Worm (Caenorhabditis elegans) whole organism, L2 larva: ENCODE data around the gene sftb-6.

Experiments used
- C34F6.9 ChIP-seq: fragments of 150-350 bp; optimal IDR thresholded peaks from 2 replicates; lab custom pipeline; 2014; ENCODE audit warnings: missing biosample characterization, missing genetic modification characterization
- R02D3.7 ChIP-seq: fragments of 150-350 bp; optimal IDR thresholded peaks from 2 replicates; lab custom pipeline; 2014; ENCODE audit warnings: missing biosample characterization, missing genetic modification characterization
- Y55F3AM.14 ChIP-seq: fragments of 200-800 bp; sonication (Bioruptor generic); optimal IDR thresholded peaks from 2 replicates; lab custom pipeline; 2018; ENCODE audit warnings: mild to moderate bottlenecking, missing genetic modification characterization, missing compliant biosample characterization
- aly-2 ChIP-seq: fragments of 150-350 bp; optimal IDR thresholded peaks from 2 replicates; lab custom pipeline; 2014; ENCODE audit warnings: missing biosample characterization, missing genetic modification characterization
- ama-1 ChIP-seq: fragments of 150-350 bp; optimal IDR thresholded peaks from 2 replicates; lab custom pipeline; 2018; ENCODE audit warnings: inconsistent platforms
- blmp-1 ChIP-seq: sonication (generic microtip); optimal IDR thresholded peaks from 2 replicates; lab custom pipeline; 2017; ENCODE audit warnings: missing genetic modification characterization, mild to moderate bottlenecking, missing compliant biosample characterization, antibody characterized with exemption, moderate library complexity; ENCODE audit not compliant: insufficient read depth
- ceh-16 ChIP-seq: fragments of 150-350 bp; optimal IDR thresholded peaks from 2 replicates; lab custom pipeline; 2014; ENCODE audit warnings: missing biosample characterization, missing genetic modification characterization
- ceh-82 ChIP-seq: fragments of 150-350 bp; optimal IDR thresholded peaks from 2 replicates; lab custom pipeline; 2014; ENCODE audit warnings: missing biosample characterization, missing genetic modification characterization
- crh-2 ChIP-seq: sonication (generic microtip); optimal IDR thresholded peaks from 2 replicates; lab custom pipeline; 2017; ENCODE audit warnings: missing biosample characterization, missing genetic modification characterization
- dmd-4 ChIP-seq: sonication (generic microtip); optimal IDR thresholded peaks from 2 replicates; lab custom pipeline; 2017; ENCODE audit warnings: missing biosample characterization, missing genetic modification characterization
- egl-27 ChIP-seq: sonication (generic microtip); optimal IDR thresholded peaks from 3 replicates; lab custom pipeline; 2017; ENCODE audit warnings: missing biosample characterization, missing genetic modification reagents, missing genetic modification characterization
- elt-3 ChIP-seq: sonication (generic microtip); optimal IDR thresholded peaks from 2 replicates; lab custom pipeline; 2017; ENCODE audit warnings: missing biosample characterization, missing genetic modification characterization
- fos-1 ChIP-seq: fragments of 150-350 bp; optimal IDR thresholded peaks from 2 replicates; lab custom pipeline; 2014; ENCODE audit warnings: missing biosample characterization, missing genetic modification characterization
- lin-13 ChIP-seq: fragments of 150-350 bp; optimal IDR thresholded peaks from 2 replicates; lab custom pipeline; 2014; ENCODE audit warnings: missing biosample characterization, missing genetic modification reagents, missing genetic modification characterization
- lin-39 ChIP-seq: fragments of 150-350 bp; optimal IDR thresholded peaks from 2 replicates; lab custom pipeline; 2014; ENCODE audit warnings: missing biosample characterization, missing genetic modification reagents, missing genetic modification characterization
- lsy-2 ChIP-seq, 2 experiments: fragments of 150-350 bp in 1 of 2; sonication (generic microtip) in 1 of 2; optimal IDR thresholded peaks; 2 replicates each; lab custom pipeline; 2014 to 2017; ENCODE audit warnings: missing biosample characterization in 2 of 2, missing genetic modification characterization in 2 of 2
- mab-5 ChIP-seq: fragments of 150-350 bp; optimal IDR thresholded peaks from 2 replicates; lab custom pipeline; 2014; ENCODE audit warnings: missing biosample characterization, missing genetic modification characterization
- mdl-1 ChIP-seq, 2 experiments: fragments of 150-350 bp in 1 of 2; sonication (generic microtip) in 1 of 2; optimal IDR thresholded peaks; 2 replicates each; lab custom pipeline; 2017; ENCODE audit warnings: missing biosample characterization in 2 of 2, missing genetic modification characterization in 2 of 2
- nhr-10 ChIP-seq: sonication (generic microtip); optimal IDR thresholded peaks from 2 replicates; lab custom pipeline; 2017; ENCODE audit warnings: missing biosample characterization, missing genetic modification characterization
- nhr-11 ChIP-seq: fragments of 150-350 bp; optimal IDR thresholded peaks from 2 replicates; lab custom pipeline; 2014; ENCODE audit warnings: missing biosample characterization, missing genetic modification characterization
- nhr-12 ChIP-seq: fragments of 150-350 bp; optimal IDR thresholded peaks from 2 replicates; lab custom pipeline; 2014; ENCODE audit warnings: missing biosample characterization, missing genetic modification characterization
- nhr-129 ChIP-seq: fragments of 150-350 bp; optimal IDR thresholded peaks from 2 replicates; lab custom pipeline; 2014; ENCODE audit warnings: missing biosample characterization, missing genetic modification characterization
- nhr-23 ChIP-seq: fragments of 150-350 bp; optimal IDR thresholded peaks from 2 replicates; lab custom pipeline; 2014; ENCODE audit warnings: missing biosample characterization, missing genetic modification reagents, missing genetic modification characterization
- nhr-237 ChIP-seq: fragments of 150-350 bp; optimal IDR thresholded peaks from 2 replicates; lab custom pipeline; 2014; ENCODE audit warnings: missing biosample characterization, missing genetic modification characterization
- nhr-6 ChIP-seq: fragments of 150-350 bp; optimal IDR thresholded peaks from 2 replicates; lab custom pipeline; 2014; ENCODE audit warnings: missing biosample characterization, missing genetic modification characterization
- nhr-77 ChIP-seq: fragments of 150-350 bp; optimal IDR thresholded peaks from 2 replicates; lab custom pipeline; 2014; ENCODE audit warnings: missing biosample characterization, missing genetic modification characterization
- peb-1 ChIP-seq: fragments of 150-350 bp; optimal IDR thresholded peaks from 2 replicates; lab custom pipeline; 2014; ENCODE audit warnings: missing biosample characterization, missing genetic modification characterization
- sem-4 ChIP-seq: fragments of 150-350 bp; optimal IDR thresholded peaks from 2 replicates; lab custom pipeline; 2014; ENCODE audit warnings: missing biosample characterization, missing genetic modification reagents, missing genetic modification characterization
- sma-3 ChIP-seq: sonication (generic microtip); optimal IDR thresholded peaks from 2 replicates; lab custom pipeline; 2016; ENCODE audit warnings: missing genetic modification reagents, missing genetic modification characterization, missing compliant biosample characterization
- sma-9 ChIP-seq, 2 experiments: fragments of 150-350 bp in 1 of 2; sonication (generic microtip) in 1 of 2; optimal IDR thresholded peaks; 2 replicates each; lab custom pipeline; 2014 to 2016; ENCODE audit warnings: missing genetic modification characterization in 2 of 2, mild to moderate bottlenecking in 1 of 2, missing biosample characterization in 1 of 2, missing compliant biosample characterization in 1 of 2, missing genetic modification reagents in 1 of 2, moderate library complexity in 1 of 2
- snpc-4 ChIP-seq: fragments of 150-350 bp; optimal IDR thresholded peaks from 2 replicates; lab custom pipeline; 2014; ENCODE audit warnings: missing biosample characterization, missing genetic modification characterization
- unc-39 ChIP-seq: fragments of 150-350 bp; optimal IDR thresholded peaks from 2 replicates; lab custom pipeline; 2014; ENCODE audit warnings: missing biosample characterization, missing genetic modification characterization
- unc-55 ChIP-seq: fragments of 150-350 bp; sonication (generic microtip); optimal IDR thresholded peaks from 3 replicates; lab custom pipeline; 2014; ENCODE audit warnings: missing biosample characterization, missing genetic modification reagents, missing genetic modification characterization
- unc-62 ChIP-seq: fragments of 150-350 bp; optimal IDR thresholded peaks from 2 replicates; lab custom pipeline; 2014; ENCODE audit warnings: missing biosample characterization, missing genetic modification reagents, missing genetic modification characterization
- zag-1 ChIP-seq: fragments of 150-350 bp; optimal IDR thresholded peaks from 2 replicates; lab custom pipeline; 2014; ENCODE audit warnings: missing biosample characterization, missing genetic modification characterization
- ztf-1 ChIP-seq: fragments of 200-800 bp; sonication (Bioruptor generic); conservative IDR thresholded peaks from 2 replicates; pipeline ENCODE4 v1.3.6; 2022; ENCODE audit warnings: missing genetic modification characterization, missing compliant biosample characterization
- ztf-11 ChIP-seq: sonication (generic microtip); optimal IDR thresholded peaks from 2 replicates; lab custom pipeline; 2017; ENCODE audit warnings: missing biosample characterization, missing genetic modification characterization
- ztf-4 ChIP-seq: fragments of 150-350 bp; optimal IDR thresholded peaks from 2 replicates; lab custom pipeline; 2014; ENCODE audit warnings: missing biosample characterization, missing genetic modification characterization

The sftb-6 gene

ce11 chrII:107703-108102 is 9.5 kb downstream of the sftb-6 start:
- no peak for TF ChIP-seq blmp-1 (tag; lab: Kevin White, UChicago)
- no peak for TF ChIP-seq R02D3.7
- no peak for TF ChIP-seq lin-13 (GFP tag; lab: Kevin White, UChicago)
- TF ChIP-seq mab-5 (tag; lab: Kevin White, UChicago): no peak
- no peak for TF ChIP-seq snpc-4
- TF ChIP-seq nhr-237 (tag; lab: Kevin White, UChicago): no peak
- TF ChIP-seq ztf-11: no peak
- TF ChIP-seq crh-2 (tag; lab: Kevin White, UChicago): no peak
- TF ChIP-seq nhr-23 (tag; lab: Kevin White, UChicago): no peak
- TF ChIP-seq sma-9 (GFP tag; optimal IDR thresholded peaks at IDR 0.05; lab: Kevin White, UChicago): no peak
- TF ChIP-seq sma-9 (tag; optimal IDR thresholded peaks at IDR 0.05; lab: Kevin White, UChicago): no peak
- no peak for TF ChIP-seq ztf-4 (tag; lab: Kevin White, UChicago)
- TF ChIP-seq egl-27 (tag; lab: Kevin White, UChicago): no peak
- TF ChIP-seq sma-3: no peak
- TF ChIP-seq lin-39 (tag; lab: Kevin White, UChicago): no peak
- TF ChIP-seq unc-55 (GFP tag; lab: Kevin White, UChicago): no peak
- TF ChIP-seq C34F6.9 (tag; lab: Kevin White, UChicago): no peak
- TF ChIP-seq nhr-11 (tag; lab: Kevin White, UChicago): no peak
- TF ChIP-seq nhr-77 (tag; lab: Kevin White, UChicago): no peak

DNA sequence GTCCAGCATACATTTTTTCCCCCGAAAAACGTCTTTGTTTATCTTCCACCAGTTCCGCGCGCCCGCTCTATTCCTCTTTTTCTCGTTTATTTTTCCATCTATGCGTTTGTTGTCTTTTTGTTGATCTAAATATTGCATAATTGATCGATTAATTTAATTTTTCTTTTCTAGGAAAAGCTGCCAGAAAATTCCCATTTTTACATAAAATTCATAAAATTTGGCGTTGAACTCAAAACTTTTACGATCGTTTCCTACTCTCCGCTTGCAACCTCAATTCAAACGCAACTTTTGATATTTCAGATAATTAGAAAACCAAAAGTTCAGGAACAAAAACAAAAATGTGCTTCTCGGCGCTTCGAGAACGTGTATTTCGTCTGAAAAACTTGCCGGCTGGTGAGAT is 10.7 kb downstream of the sftb-6 start, which contains the start of gene C50D2.2:
Gene C50D2.2, plus strand, starts transcription at position 301 of the 400 bp plus-strand sequence.
- TF ChIP-seq sma-3 (no peak), egl-27 (tag; lab: Kevin White, UChicago) (no peak), nhr-12 (tag; lab: Kevin White, UChicago) (no peak), ztf-11 (no peak), unc-39 (tag; lab: Kevin White, UChicago) (no peak), zag-1 (tag; lab: Kevin White, UChicago) (no peak), nhr-11 (tag; lab: Kevin White, UChicago) (no peak), elt-3 (tag; lab: Kevin White, UChicago) (no peak)

DNA sequence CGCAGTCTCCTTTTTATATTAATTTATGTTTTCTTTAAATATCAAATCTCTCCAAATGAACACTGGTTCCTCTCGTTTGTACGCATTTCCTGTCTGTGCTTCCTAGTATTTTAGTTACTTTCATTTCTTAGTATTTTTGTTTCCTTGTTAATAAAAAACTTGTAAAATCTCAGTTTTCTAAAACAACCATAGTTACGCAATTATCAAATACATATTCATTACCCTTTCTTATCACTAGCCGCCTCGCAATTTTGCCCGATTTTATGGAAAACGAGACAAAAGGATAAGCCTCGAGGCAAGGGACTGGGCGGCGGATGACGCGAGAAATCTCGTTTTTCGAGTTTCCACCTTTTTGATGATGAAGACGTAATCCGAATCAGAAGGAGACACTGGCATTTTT is 13.1 kb downstream of the sftb-6 start, which contains the start of gene C50D2.1:
Gene C50D2.1, plus strand, starts transcription at position 301 of the 400 bp plus-strand sequence.
- TF ChIP-seq ceh-82 (tag; lab: Kevin White, UChicago) (no peak), C34F6.9 (tag; lab: Kevin White, UChicago) (no peak), ama-1 (lab: Kevin White, UChicago) (no peak), ztf-1 (no peak), fos-1 (tag; lab: Kevin White, UChicago) (no peak), unc-62 (GFP tag; lab: Kevin White, UChicago) (no peak), elt-3 (tag; lab: Kevin White, UChicago) (no peak), nhr-6 (tag; lab: Kevin White, UChicago) (no peak), mdl-1 (tag; optimal IDR thresholded peaks at IDR 0.05; lab: Kevin White, UChicago) (no peak), R02D3.7 (no peak), egl-27 (tag; lab: Kevin White, UChicago) (no peak), aly-2 (no peak), crh-2 (tag; lab: Kevin White, UChicago) (no peak), ceh-16 (tag; lab: Kevin White, UChicago) (no peak), nhr-77 (tag; lab: Kevin White, UChicago) (no peak)

ce11 chrII:112231-112630 is 14.0 kb downstream of the sftb-6 start:
- peak; percentile 28 for TF ChIP-seq sma-3
- peak; percentile 15 for TF ChIP-seq nhr-129 (tag; lab: Kevin White, UChicago)
- no peak for TF ChIP-seq ztf-1

DNA sequence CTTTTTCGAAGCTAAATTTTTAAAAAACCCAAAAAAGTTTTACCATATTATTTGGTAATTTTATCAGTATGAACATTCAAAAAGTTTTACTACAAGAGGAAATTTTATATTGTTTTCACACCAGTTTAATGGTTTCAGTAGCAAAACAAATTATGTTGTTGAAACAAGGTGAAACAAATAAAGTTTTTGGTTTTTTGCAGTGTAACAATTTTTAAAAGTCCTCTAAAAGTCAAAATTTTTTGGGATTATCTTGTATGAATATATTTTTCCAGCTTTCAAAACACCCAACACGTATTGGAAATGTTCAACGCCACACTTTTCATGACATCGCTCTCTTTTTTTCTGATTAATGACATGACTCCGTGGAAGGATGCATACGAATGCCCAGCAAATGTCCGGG is 18.7 kb downstream of the sftb-6 start, which contains the start of gene srt-54:
Gene srt-54, plus strand, starts transcription at position 301 of the 400 bp plus-strand sequence.
- TF ChIP-seq Y55F3AM.14 (GFP tag; lab: Kevin White, UChicago): no peak
- no peak for TF ChIP-seq peb-1
- TF ChIP-seq unc-55 (GFP tag; lab: Kevin White, UChicago): no peak
- TF ChIP-seq sma-9 (GFP tag; optimal IDR thresholded peaks at IDR 0.05; lab: Kevin White, UChicago): no peak
- TF ChIP-seq sma-9 (tag; optimal IDR thresholded peaks at IDR 0.05; lab: Kevin White, UChicago): no peak
- no peak for TF ChIP-seq dmd-4 (tag; lab: Kevin White, UChicago)
- no peak for TF ChIP-seq nhr-10 (tag; lab: Kevin White, UChicago)
- no peak for TF ChIP-seq elt-3 (tag; lab: Kevin White, UChicago)
- no peak for TF ChIP-seq nhr-23 (tag; lab: Kevin White, UChicago)
- TF ChIP-seq ama-1 (lab: Kevin White, UChicago): no peak
- TF ChIP-seq lsy-2 (tag; optimal IDR thresholded peaks at IDR 0.05; lab: Kevin White, UChicago): no peak
- no peak for TF ChIP-seq blmp-1 (tag; lab: Kevin White, UChicago)
- no peak for TF ChIP-seq unc-39 (tag; lab: Kevin White, UChicago)
- no peak for TF ChIP-seq lin-13 (GFP tag; lab: Kevin White, UChicago)
- no peak for TF ChIP-seq sem-4 (tag; lab: Kevin White, UChicago)
- TF ChIP-seq, all 48 proteins: peak for 0
